Fruit fly (Drosophila melanogaster) whole organism, embryonic: ENCODE measurements around the gene RhoGAP18B.

Experiments
- Atf3 ChIP-seq: fragments of 200-800 bp; sonication (Bioruptor generic); optimal IDR thresholded peaks from 3 replicates; lab custom pipeline; 2016; ENCODE audit warnings: missing biosample characterization, missing genetic modification characterization
- CG10366 ChIP-seq: fragments of 200-800 bp; sonication (Bioruptor generic); IDR thresholded peaks from 2 replicates; pipeline ENCODE4 v1.3.6; 2022; ENCODE audit warnings: missing biosample characterization, missing genetic modification characterization
- CG10462 ChIP-seq: fragments of 200-800 bp; sonication (Bioruptor generic); optimal IDR thresholded peaks from 2 replicates; lab custom pipeline; 2016; ENCODE audit warnings: missing biosample characterization, missing genetic modification characterization
- CG11504 ChIP-seq: fragments of 200-800 bp; sonication (Bioruptor generic); optimal IDR thresholded peaks from 3 replicates; lab custom pipeline; 2019; ENCODE audit warnings: missing biosample characterization, mild to moderate bottlenecking, missing genetic modification characterization, moderate library complexity
- CG11696 ChIP-seq: fragments of 200-800 bp; sonication (Bioruptor generic); IDR thresholded peaks from 2 replicates; pipeline ENCODE4 v1.3.6; 2022; ENCODE audit warnings: missing biosample characterization, missing genetic modification characterization
- CG12769 ChIP-seq: fragments of 200-800 bp; sonication (Bioruptor generic); optimal IDR thresholded peaks from 2 replicates; lab custom pipeline; 2019; ENCODE audit warnings: missing biosample characterization, mild to moderate bottlenecking, missing genetic modification characterization, moderate library complexity
- CG14860 ChIP-seq: fragments of 200-800 bp; sonication (Bioruptor generic); IDR thresholded peaks from 3 replicates; pipeline ENCODE4 v1.3.6; 2022; ENCODE audit warnings: missing biosample characterization, missing genetic modification characterization; ENCODE audit not compliant: partially characterized antibody
- CG15601 ChIP-seq: fragments of 200-800 bp; sonication (Bioruptor generic); optimal IDR thresholded peaks from 3 replicates; lab custom pipeline; 2019; ENCODE audit warnings: missing biosample characterization, mild to moderate bottlenecking, missing genetic modification characterization, moderate library complexity
- CG17568 ChIP-seq: fragments of 200-800 bp; sonication (Bioruptor generic); optimal IDR thresholded peaks from 2 replicates; lab custom pipeline; 2018; ENCODE audit warnings: missing biosample characterization, mild to moderate bottlenecking, missing genetic modification characterization, moderate library complexity
- CG18262 ChIP-seq: fragments of 200-800 bp; optimal IDR thresholded peaks from 3 replicates; lab custom pipeline; 2019; ENCODE audit warnings: missing biosample characterization, mild to moderate bottlenecking, missing genetic modification characterization, moderate library complexity
- CG18476 ChIP-seq: fragments of 200-800 bp; sonication (Bioruptor generic); optimal IDR thresholded peaks from 2 replicates; lab custom pipeline; 2016; ENCODE audit warnings: missing biosample characterization, mild to moderate bottlenecking, missing genetic modification characterization
- CG3065 ChIP-seq: fragments of 200-800 bp; sonication (Bioruptor generic); optimal IDR thresholded peaks from 2 replicates; lab custom pipeline; 2016; ENCODE audit warnings: missing biosample characterization, missing genetic modification characterization
- CG31441 ChIP-seq: fragments of 200-800 bp; sonication (Bioruptor generic); IDR thresholded peaks from 2 replicates; pipeline ENCODE4 v1.3.6; 2022; ENCODE audit warnings: missing biosample characterization, missing genetic modification characterization
- CG4424 ChIP-seq: fragments of 200-800 bp; sonication (Bioruptor generic); optimal IDR thresholded peaks from 3 replicates; lab custom pipeline; 2016; ENCODE audit warnings: missing biosample characterization, missing genetic modification characterization
- CG7839 ChIP-seq: fragments of 200-800 bp; sonication (Bioruptor generic); optimal IDR thresholded peaks from 3 replicates; lab custom pipeline; 2018; ENCODE audit warnings: missing biosample characterization, mild to moderate bottlenecking, missing genetic modification characterization, moderate library complexity
- CG7928 ChIP-seq: fragments of 200-800 bp; sonication (Bioruptor generic); optimal IDR thresholded peaks from 2 replicates; lab custom pipeline; 2017; ENCODE audit warnings: missing biosample characterization, mild to moderate bottlenecking, missing genetic modification characterization
- CG8290 ChIP-seq, 3 experiments: fragments of 200-800 bp; sonication (Bioruptor generic); optimal IDR thresholded peaks; 2 replicates each; lab custom pipeline; 2016 to 2019; ENCODE audit warnings: missing biosample characterization in 3 of 3, missing genetic modification characterization in 3 of 3, mild to moderate bottlenecking in 2 of 3, moderate library complexity in 1 of 3
- CG8359 ChIP-seq: fragments of 200-800 bp; sonication (Bioruptor generic); optimal IDR thresholded peaks from 2 replicates; lab custom pipeline; 2017; ENCODE audit warnings: missing biosample characterization, mild to moderate bottlenecking, missing genetic modification characterization, borderline replicate concordance
- CG8924 ChIP-seq: fragments of 200-800 bp; optimal IDR thresholded peaks from 3 replicates; lab custom pipeline; 2019; ENCODE audit warnings: missing biosample characterization, mild to moderate bottlenecking, missing genetic modification characterization, moderate library complexity
- CG9437 ChIP-seq: fragments of 200-800 bp; sonication (Bioruptor generic); optimal IDR thresholded peaks from 2 replicates; lab custom pipeline; 2018; ENCODE audit warnings: missing biosample characterization, mild to moderate bottlenecking, missing genetic modification characterization
- CG9797 ChIP-seq: fragments of 200-800 bp; sonication (Bioruptor generic); optimal IDR thresholded peaks from 3 replicates; lab custom pipeline; 2018; ENCODE audit warnings: missing biosample characterization, mild to moderate bottlenecking, missing genetic modification characterization
- CG9817 ChIP-seq: fragments of 200-800 bp; sonication (Bioruptor generic); optimal IDR thresholded peaks from 2 replicates; lab custom pipeline; 2018; ENCODE audit warnings: missing biosample characterization, mild to moderate bottlenecking, missing genetic modification characterization, moderate library complexity
- HLH54F ChIP-seq: fragments of 200-800 bp; sonication (Bioruptor generic); optimal IDR thresholded peaks from 3 replicates; lab custom pipeline; 2016; ENCODE audit warnings: missing biosample characterization, missing genetic modification characterization
- Max ChIP-seq: fragments of 200-800 bp; sonication (Bioruptor generic); optimal IDR thresholded peaks from 2 replicates; lab custom pipeline; 2016; ENCODE audit warnings: missing biosample characterization, mild to moderate bottlenecking, missing genetic modification characterization
- Meics ChIP-seq: fragments of 200-800 bp; sonication (Bioruptor generic); optimal IDR thresholded peaks from 2 replicates; lab custom pipeline; 2017; ENCODE audit warnings: missing biosample characterization, mild to moderate bottlenecking, missing genetic modification characterization
- Oli ChIP-seq: fragments of 200-800 bp; sonication (Bioruptor generic); optimal IDR thresholded peaks from 2 replicates; lab custom pipeline; 2018; ENCODE audit warnings: missing biosample characterization, mild to moderate bottlenecking, missing genetic modification characterization, moderate library complexity
- Sox100B ChIP-seq: fragments of 200-800 bp; sonication (Bioruptor generic); optimal IDR thresholded peaks from 3 replicates; lab custom pipeline; 2018; ENCODE audit warnings: missing biosample characterization, mild to moderate bottlenecking, missing genetic modification characterization
- Xbp1 ChIP-seq: fragments of 200-800 bp; sonication (Bioruptor generic); optimal IDR thresholded peaks from 3 replicates; lab custom pipeline; 2016; ENCODE audit warnings: missing biosample characterization, mild to moderate bottlenecking, missing genetic modification characterization
- YL-1 ChIP-seq: fragments of 200-800 bp; sonication (Bioruptor generic); optimal IDR thresholded peaks from 3 replicates; lab custom pipeline; 2017; ENCODE audit warnings: missing biosample characterization, mild to moderate bottlenecking, missing genetic modification characterization
- btn ChIP-seq: fragments of 200-800 bp; sonication (Bioruptor generic); optimal IDR thresholded peaks from 2 replicates; lab custom pipeline; 2016; ENCODE audit warnings: missing biosample characterization, missing genetic modification characterization
- cato ChIP-seq: fragments of 200-800 bp; sonication (Bioruptor generic); optimal IDR thresholded peaks from 2 replicates; lab custom pipeline; 2016; ENCODE audit warnings: missing biosample characterization, missing genetic modification characterization, borderline replicate concordance
- dimm ChIP-seq: fragments of 200-800 bp; sonication (Bioruptor generic); IDR thresholded peaks from 2 replicates; pipeline ENCODE4 v1.3.6; 2022; ENCODE audit warnings: missing biosample characterization, missing genetic modification characterization
- dmrt11E ChIP-seq: fragments of 200-800 bp; sonication (Bioruptor generic); optimal IDR thresholded peaks from 3 replicates; lab custom pipeline; 2018; ENCODE audit warnings: missing biosample characterization, mild to moderate bottlenecking, missing genetic modification characterization, moderate library complexity
- dmrt99B ChIP-seq: fragments of 200-800 bp; sonication (Bioruptor generic); optimal IDR thresholded peaks from 2 replicates; lab custom pipeline; 2018; ENCODE audit warnings: missing biosample characterization, mild to moderate bottlenecking, missing genetic modification characterization, moderate library complexity
- ewg ChIP-seq: fragments of 200-800 bp; sonication (Bioruptor generic); optimal IDR thresholded peaks from 3 replicates; lab custom pipeline; 2017; ENCODE audit warnings: mild to moderate bottlenecking, missing biosample characterization, missing genetic modification reagents, missing genetic modification characterization
- fu2 ChIP-seq: fragments of 200-800 bp; sonication (Bioruptor generic); optimal IDR thresholded peaks from 2 replicates; lab custom pipeline; 2016; ENCODE audit warnings: missing biosample characterization, missing genetic modification characterization
- gem ChIP-seq: fragments of 200-800 bp; sonication (Bioruptor generic); optimal IDR thresholded peaks from 2 replicates; lab custom pipeline; 2019; ENCODE audit warnings: missing biosample characterization, mild to moderate bottlenecking, missing genetic modification characterization, moderate library complexity
- her ChIP-seq: fragments of 200-800 bp; sonication (Bioruptor generic); optimal IDR thresholded peaks from 2 replicates; lab custom pipeline; 2016; ENCODE audit warnings: missing biosample characterization, missing genetic modification characterization
- ind ChIP-seq: fragments of 200-800 bp; sonication (Bioruptor generic); optimal IDR thresholded peaks from 3 replicates; lab custom pipeline; 2016; ENCODE audit warnings: missing biosample characterization, missing genetic modification characterization
- otp ChIP-seq: fragments of 200-800 bp; sonication (Bioruptor generic); IDR thresholded peaks from 3 replicates; pipeline ENCODE4, ENCODE4 v1.3.6; 2022; ENCODE audit warnings: missing biosample characterization, missing genetic modification characterization
- psq ChIP-seq: fragments of 200-800 bp; sonication (Bioruptor generic); optimal IDR thresholded peaks from 2 replicates; lab custom pipeline; 2017; ENCODE audit warnings: missing biosample characterization, missing genetic modification characterization
- repo ChIP-seq: fragments of 200-800 bp; sonication (Bioruptor generic); optimal IDR thresholded peaks from 2 replicates; lab custom pipeline; 2016; ENCODE audit warnings: missing biosample characterization, missing genetic modification characterization
- schlank ChIP-seq: fragments of 200-800 bp; sonication (Bioruptor generic); optimal IDR thresholded peaks from 2 replicates; lab custom pipeline; 2018; ENCODE audit warnings: missing biosample characterization, mild to moderate bottlenecking, missing genetic modification characterization
- slou ChIP-seq: fragments of 200-800 bp; sonication (Bioruptor generic); optimal IDR thresholded peaks from 3 replicates; lab custom pipeline; 2016; ENCODE audit warnings: missing biosample characterization, missing genetic modification characterization
- stc ChIP-seq: fragments of 200-800 bp; sonication (Bioruptor generic); IDR thresholded peaks from 2 replicates; pipeline ENCODE4 v1.3.6; 2022; ENCODE audit warnings: missing biosample characterization, missing genetic modification characterization
- stwl ChIP-seq: fragments of 200-800 bp; sonication (Bioruptor generic); optimal IDR thresholded peaks from 3 replicates; lab custom pipeline; 2018; ENCODE audit warnings: missing biosample characterization, mild to moderate bottlenecking, missing genetic modification characterization, moderate library complexity
- tin ChIP-seq: fragments of 200-800 bp; sonication (Bioruptor generic); optimal IDR thresholded peaks from 3 replicates; lab custom pipeline; 2016; ENCODE audit warnings: missing biosample characterization, missing genetic modification characterization
- vnd ChIP-seq: fragments of 200-800 bp; sonication (Bioruptor generic); IDR thresholded peaks from 3 replicates; pipeline ENCODE4 v1.3.6; 2022; ENCODE audit warnings: missing biosample characterization, missing genetic modification characterization; ENCODE audit not compliant: partially characterized antibody
- zen ChIP-seq: fragments of 200-800 bp; sonication (Bioruptor generic); optimal IDR thresholded peaks from 3 replicates; lab custom pipeline; 2018; ENCODE audit warnings: missing biosample characterization, mild to moderate bottlenecking, missing genetic modification characterization, moderate library complexity

The RhoGAP18B gene

dm6 chrX:19152570-19153287 lies 14.2 kb downstream of the RhoGAP18B start (continued):
- TF ChIP-seq gem (tag; lab: Kevin White, UChicago) (peak; percentile 85), CG7839 (peak; percentile 66), stwl (no peak), CG10366 (peak; percentile 46), CG9437 (GFP tag; lab: Kevin White, UChicago) (peak; percentile 64), CG18476 (GFP tag; lab: Kevin White, UChicago) (peak; percentile 7), psq (no peak), Sox100B (peak; percentile 76), CG11504 (peak; percentile 83), CG15601 (tag; lab: Kevin White, UChicago) (peak; percentile 23), dimm (GFP tag; lab: Robert Waterston, UW) (no peak), btn (no peak), CG7928 (no peak), Atf3 (no peak), CG8924 (tag; lab: Kevin White, UChicago) (peak; percentile 27), zen (tag; lab: Kevin White, UChicago) (peak; percentile 62), YL-1 (GFP tag; lab: Kevin White, UChicago) (no peak), CG14860 (GFP tag; lab: Robert Waterston, UW) (no peak), CG4424 (GFP tag; lab: Kevin White, UChicago) (peak; percentile 76), CG9797 (no peak), repo (no peak), schlank (no peak), CG12769 (tag; lab: Kevin White, UChicago) (no peak), ind (GFP tag; lab: Kevin White, UChicago) (peak; percentile 47), slou (GFP tag; lab: Kevin White, UChicago) (no peak), fu2 (GFP tag; lab: Kevin White, UChicago) (no peak), CG17568 (GFP tag; lab: Kevin White, UChicago) (no peak), her (GFP tag; lab: Kevin White, UChicago) (no peak), CG18262 (tag; lab: Kevin White, UChicago) (peak; percentile 76), stc (GFP tag; lab: Robert Waterston, UW) (peak; percentile 45), otp (GFP tag; lab: Robert Waterston, UW) (peak; percentile 47; the same call in 1 of the 3 replicates), Oli (tag; lab: Kevin White, UChicago) (peak; percentile 77), tin (GFP tag; lab: Kevin White, UChicago) (peak; percentile 57), CG9817 (peak; percentile 34), dmrt11E (tag; lab: Kevin White, UChicago) (peak; percentile 73), Meics (peak; percentile 60), CG10462 (GFP tag; lab: Kevin White, UChicago) (peak; percentile 32), CG11696 (GFP tag; lab: Robert Waterston, UW) (no peak), CG31441 (GFP tag; lab: Robert Waterston, UW) (peak; percentile 73), ewg (GFP tag; lab: Kevin White, UChicago) (peak; percentile 54), Xbp1 (GFP tag; lab: Kevin White, UChicago) (peak; percentile 59), CG8359 (GFP tag; lab: Kevin White, UChicago) (no peak), CG3065 (GFP tag; lab: Kevin White, UChicago) (no peak), dmrt99B (tag; lab: Kevin White, UChicago) (peak; percentile 78), HLH54F (GFP tag; lab: Kevin White, UChicago) (no peak), cato (GFP tag; lab: Kevin White, UChicago) (no peak), Max (GFP tag; lab: Kevin White, UChicago) (peak; percentile 55), vnd (GFP tag; lab: Robert Waterston, UW) (no peak), CG8290 (GFP tag; optimal IDR thresholded peaks at IDR 0.05; lab: Kevin White, UChicago) (no peak), CG8290 (tag; optimal IDR thresholded peaks at IDR 0.05; lab: Kevin White, UChicago) (no peak)
